Fruit fly (Drosophila melanogaster): ENCODE measurements around the gene Dus2.

The Dus2 gene

dm6 chrX:14242479-14242878 is 4.7 kb downstream of the Dus2 start, which contains the start of gene mRNA-cap:
TSS of gene mRNA-cap (minus strand) at chrX:14242822.
- no peak for TF ChIP-seq CG8478 (optimal IDR thresholded peaks at IDR 0.05)
- TF ChIP-seq Dll (optimal IDR thresholded peaks at IDR 0.05) = no peak
- TF ChIP-seq pan (optimal IDR thresholded peaks at IDR 0.05) = no peak
- TF ChIP-seq psq (optimal IDR thresholded peaks at IDR 0.05) = no peak
- TF ChIP-seq usp (GFP tag; optimal IDR thresholded peaks at IDR 0.05) = no peak
- TF ChIP-seq EcR (GFP tag; optimal IDR thresholded peaks at IDR 0.05) = no peak

dm6 chrX:14242941-14243736 is 5.4 kb downstream of the Dus2 start, which contains the start of gene CG32599:
TSS of gene CG32599 (plus strand) at chrX:14243686.
- no peak for TF ChIP-seq EcR (GFP tag; optimal IDR thresholded peaks at IDR 0.05)
- no peak for TF ChIP-seq usp (GFP tag; optimal IDR thresholded peaks at IDR 0.05)
- TF ChIP-seq Dll (optimal IDR thresholded peaks at IDR 0.05) = no peak

- no peak for TF ChIP-seq pan (optimal IDR thresholded peaks at IDR 0.05)
- TF ChIP-seq CG8478 (optimal IDR thresholded peaks at IDR 0.05) = no peak
- TF ChIP-seq usp (GFP tag; optimal IDR thresholded peaks at IDR 0.05) = no peak
- no peak for TF ChIP-seq psq (optimal IDR thresholded peaks at IDR 0.05)
- TF ChIP-seq EcR (GFP tag; optimal IDR thresholded peaks at IDR 0.05) = no peak
- TF ChIP-seq Dll (optimal IDR thresholded peaks at IDR 0.05) = no peak
These were observed 9.4 kb downstream of the Dus2 start, which contains the start of gene mud for dm6 chrX:14247035-14247786. TSS of gene mud (plus strand) at chrX:14247732.

- TF ChIP-seq EcR (GFP tag; optimal IDR thresholded peaks at IDR 0.05) (no peak), CG8478 (optimal IDR thresholded peaks at IDR 0.05) (no peak), psq (optimal IDR thresholded peaks at IDR 0.05) (no peak), pan (optimal IDR thresholded peaks at IDR 0.05) (no peak), usp (GFP tag; optimal IDR thresholded peaks at IDR 0.05) (no peak), Dll (optimal IDR thresholded peaks at IDR 0.05) (no peak)
These were observed 23.1 kb downstream of the Dus2 start, which contains the start of the genes CG46317 and Tat for dm6 chrX:14260863-14261262. TSS of gene CG46317 (plus strand) at chrX:14261223. TSS of gene Tat (plus strand) at chrX:14261223.

- TF ChIP-seq pan (optimal IDR thresholded peaks at IDR 0.05) = no peak
- TF ChIP-seq psq (optimal IDR thresholded peaks at IDR 0.05) = no peak
- no peak for TF ChIP-seq CG8478 (optimal IDR thresholded peaks at IDR 0.05)
- no peak for TF ChIP-seq Dll (optimal IDR thresholded peaks at IDR 0.05)
These were observed 27.4 kb downstream of the Dus2 start for dm6 chrX:14265149-14265548.

- TF ChIP-seq psq (optimal IDR thresholded peaks at IDR 0.05) (no peak), EcR (GFP tag; optimal IDR thresholded peaks at IDR 0.05) (no peak), CG8478 (optimal IDR thresholded peaks at IDR 0.05) (no peak), usp (GFP tag; optimal IDR thresholded peaks at IDR 0.05) (no peak), Dll (optimal IDR thresholded peaks at IDR 0.05) (no peak), pan (optimal IDR thresholded peaks at IDR 0.05) (no peak)
These were observed 28.3 kb downstream of the Dus2 start, which contains the start of the genes CG13404 and na for dm6 chrX:14266075-14266474. TSS of gene CG13404 (minus strand) at chrX:14266250. TSS of gene na (plus strand) at chrX:14266367.

dm6 chrX:14277435-14277834 is 39.6 kb downstream of the Dus2 start, which contains the start of gene Muc12Ea:
TSS of gene Muc12Ea (plus strand) at chrX:14277735.
- TF ChIP-seq usp (GFP tag; optimal IDR thresholded peaks at IDR 0.05) (no peak), Dll (optimal IDR thresholded peaks at IDR 0.05) (no peak), psq (optimal IDR thresholded peaks at IDR 0.05) (no peak)

dm6 chrX:14289293-14289692 is 51.5 kb downstream of the Dus2 start, which contains the start of gene CG9400:
TSS of gene CG9400 (minus strand) at chrX:14289393.
- TF ChIP-seq CG8478 (optimal IDR thresholded peaks at IDR 0.05) = no peak
- no peak for TF ChIP-seq usp (GFP tag; optimal IDR thresholded peaks at IDR 0.05)
- TF ChIP-seq pan (optimal IDR thresholded peaks at IDR 0.05) = no peak
- TF ChIP-seq psq (optimal IDR thresholded peaks at IDR 0.05) = no peak
- TF ChIP-seq Dll (optimal IDR thresholded peaks at IDR 0.05) = no peak
- no peak for TF ChIP-seq EcR (GFP tag; optimal IDR thresholded peaks at IDR 0.05)

Measured in whole organism.